Fruit fly (Drosophila melanogaster) S2 (cell line): ENCODE results near the gene Ace.

Source experiments
- CG8478 ChIP-seq: fragments of >200 bp; optimal IDR thresholded peaks from 2 replicates; lab custom pipeline; 2018
- CTCF ChIP-seq, 2 experiments: fragments of >200 bp; optimal IDR thresholded peaks; 2 replicates each; lab custom pipeline; 2018

DNA sequence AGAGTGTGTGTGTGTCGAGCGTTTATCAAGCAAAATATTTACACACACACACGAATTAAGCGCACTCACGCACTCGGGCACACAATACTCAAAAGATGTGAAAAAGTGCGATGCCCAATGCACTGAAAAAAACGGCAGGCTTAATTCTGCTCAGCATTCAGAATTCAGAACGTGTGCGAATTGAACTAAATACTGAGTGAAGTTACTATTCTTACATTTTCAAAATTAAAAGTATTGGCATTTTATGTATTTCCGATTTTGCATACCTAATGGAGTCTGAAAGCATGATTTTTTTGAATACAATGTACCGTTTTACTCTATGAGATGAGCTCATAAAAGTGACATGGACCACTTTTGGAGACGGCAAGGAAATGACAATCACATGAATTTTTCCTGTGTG is 2.2 kb downstream of the Ace start:
- no peak for TF ChIP-seq CTCF (optimal IDR thresholded peaks at IDR 0.05; lab: Kevin White, UChicago)
- TF ChIP-seq CG8478 (lab: Kevin White, UChicago) = no peak
